Fruit fly (Drosophila melanogaster) whole organism, prepupa: Measurements from ENCODE around the gene Exd2.
A peak's percentile ranks its signal among the peaks of the same experiment; 100 is the strongest.

Experiments
- Blimp-1 ChIP-seq: fragments of 200-800 bp; sonication (Bioruptor generic); optimal IDR thresholded peaks from 3 replicates; lab custom pipeline; 2017; ENCODE audit warnings: missing biosample characterization, missing genetic modification characterization, mild to moderate bottlenecking, moderate library complexity, missing genetic modification reagents
- CG10631 ChIP-seq: fragments of 200-800 bp; sonication (Bioruptor generic); optimal IDR thresholded peaks from 2 replicates; lab custom pipeline; 2016; ENCODE audit warnings: missing biosample characterization, missing genetic modification characterization
- CG10669 ChIP-seq: fragments of 200-800 bp; sonication (Bioruptor generic); optimal IDR thresholded peaks from 3 replicates; lab custom pipeline; 2018; ENCODE audit warnings: missing biosample characterization, mild to moderate bottlenecking, missing genetic modification characterization, moderate library complexity
- CG11294 ChIP-seq: fragments of 200-800 bp; sonication (Bioruptor generic); IDR thresholded peaks from 2 replicates; pipeline ENCODE4 v1.3.6; 2022; ENCODE audit warnings: missing biosample characterization, missing genetic modification characterization
- CG15336 ChIP-seq: fragments of 200-800 bp; sonication (Bioruptor generic); IDR thresholded peaks from 2 replicates; pipeline ENCODE4 v1.3.6; 2022; ENCODE audit warnings: missing biosample characterization, missing genetic modification characterization
- CG1621 ChIP-seq: fragments of 200-800 bp; sonication (Bioruptor generic); optimal IDR thresholded peaks from 3 replicates; lab custom pipeline; 2018; ENCODE audit warnings: missing biosample characterization, mild to moderate bottlenecking, missing genetic modification characterization
- CG16779 ChIP-seq: fragments of 200-800 bp; sonication (Bioruptor generic); optimal IDR thresholded peaks from 3 replicates; lab custom pipeline; 2017; ENCODE audit warnings: missing biosample characterization, mild to moderate bottlenecking, missing genetic modification characterization
- CG31627 ChIP-seq: fragments of 200-800 bp; sonication (Bioruptor generic); optimal IDR thresholded peaks from 3 replicates; lab custom pipeline; 2016; ENCODE audit warnings: missing biosample characterization, missing genetic modification characterization
- CG34406 ChIP-seq: fragments of 200-800 bp; sonication (Bioruptor generic); optimal IDR thresholded peaks from 3 replicates; lab custom pipeline; 2016; ENCODE audit warnings: missing biosample characterization, missing genetic modification characterization
- CG3919 ChIP-seq: fragments of 200-800 bp; sonication (Bioruptor generic); optimal IDR thresholded peaks from 3 replicates; lab custom pipeline; 2016; ENCODE audit warnings: missing biosample characterization, missing genetic modification characterization
- CG6792 ChIP-seq: fragments of 200-800 bp; sonication (Bioruptor generic); optimal IDR thresholded peaks from 3 replicates; lab custom pipeline; 2016; ENCODE audit warnings: missing biosample characterization, missing genetic modification characterization
- CG6808 ChIP-seq: fragments of 200-800 bp; sonication (Bioruptor generic); optimal IDR thresholded peaks from 3 replicates; lab custom pipeline; 2017; ENCODE audit warnings: missing biosample characterization, missing genetic modification characterization, mild to moderate bottlenecking, moderate library complexity, missing genetic modification reagents
- CG6854 ChIP-seq: fragments of 200-800 bp; sonication (Bioruptor generic); optimal IDR thresholded peaks from 2 replicates; lab custom pipeline; 2017; ENCODE audit warnings: missing biosample characterization, mild to moderate bottlenecking, missing genetic modification characterization
- CG8632 ChIP-seq: fragments of 200-800 bp; sonication (Bioruptor generic); optimal IDR thresholded peaks from 3 replicates; lab custom pipeline; 2016; ENCODE audit warnings: missing biosample characterization, missing genetic modification characterization
- CG9139 ChIP-seq: fragments of 200-800 bp; sonication (Bioruptor generic); optimal IDR thresholded peaks from 3 replicates; lab custom pipeline; 2017; ENCODE audit warnings: missing biosample characterization, mild to moderate bottlenecking, missing genetic modification characterization
- Eip75B ChIP-seq: fragments of 200-800 bp; sonication (Bioruptor generic); optimal IDR thresholded peaks from 3 replicates; lab custom pipeline; 2016; ENCODE audit warnings: missing biosample characterization, missing genetic modification characterization
- Eip78C ChIP-seq: fragments of 200-800 bp; sonication (Bioruptor generic); peaks from one replicate; lab custom pipeline; 2016; ENCODE audit warnings: missing biosample characterization, missing genetic modification characterization
- Ets21C ChIP-seq: fragments of 200-800 bp; sonication (Bioruptor generic); optimal IDR thresholded peaks from 3 replicates; lab custom pipeline; 2016; ENCODE audit warnings: missing biosample characterization, missing genetic modification characterization
- Gug ChIP-seq: fragments of 200-800 bp; sonication (Bioruptor generic); IDR thresholded peaks from 2 replicates; pipeline ENCODE4 v1.3.6; 2022; ENCODE audit warnings: missing biosample characterization, missing genetic modification characterization
- Hr38 ChIP-seq: sonication (Bioruptor generic); optimal IDR thresholded peaks from 2 replicates; lab custom pipeline; 2016; ENCODE audit warnings: missing biosample characterization, missing genetic modification characterization
- Hr39 ChIP-seq: fragments of 200-800 bp; sonication (Bioruptor generic); optimal IDR thresholded peaks from 2 replicates; lab custom pipeline; 2016; ENCODE audit warnings: missing biosample characterization, missing genetic modification characterization
- Hr4 ChIP-seq: fragments of 200-800 bp; sonication (Bioruptor generic); optimal IDR thresholded peaks from 3 replicates; lab custom pipeline; 2016; ENCODE audit warnings: missing biosample characterization, missing genetic modification characterization
- Smox ChIP-seq: fragments of 200-800 bp; sonication (Bioruptor generic); optimal IDR thresholded peaks from 3 replicates; lab custom pipeline; 2016; ENCODE audit warnings: missing biosample characterization, missing genetic modification characterization
- Sox14 ChIP-seq: fragments of 200-800 bp; sonication (Bioruptor generic); optimal IDR thresholded peaks from 3 replicates; lab custom pipeline; 2016; ENCODE audit warnings: missing biosample characterization, missing genetic modification characterization
- achi ChIP-seq: fragments of 200-800 bp; sonication (Bioruptor generic); optimal IDR thresholded peaks from 3 replicates; lab custom pipeline; 2016; ENCODE audit warnings: missing biosample characterization, missing genetic modification characterization
- acj6 ChIP-seq: fragments of 200-800 bp; sonication (Bioruptor generic); optimal IDR thresholded peaks from 3 replicates; lab custom pipeline; 2016; ENCODE audit warnings: missing biosample characterization, missing genetic modification characterization
- dac ChIP-seq: fragments of 200-800 bp; sonication (Bioruptor generic); optimal IDR thresholded peaks from 2 replicates; lab custom pipeline; 2017; ENCODE audit warnings: missing biosample characterization, mild to moderate bottlenecking, missing genetic modification characterization
- dsx ChIP-seq: fragments of 200-800 bp; optimal IDR thresholded peaks from 3 replicates; lab custom pipeline; 2019; ENCODE audit warnings: missing biosample characterization, mild to moderate bottlenecking, missing genetic modification characterization, moderate library complexity; ENCODE audit not compliant: poor library complexity, severe bottlenecking
- esn ChIP-seq: fragments of 200-800 bp; sonication (Bioruptor generic); optimal IDR thresholded peaks from 2 replicates; lab custom pipeline; 2016; ENCODE audit warnings: missing biosample characterization, mild to moderate bottlenecking, missing genetic modification characterization, moderate library complexity
- fd59A ChIP-seq: fragments of 200-800 bp; sonication (Bioruptor generic); optimal IDR thresholded peaks from 2 replicates; lab custom pipeline; 2017; ENCODE audit warnings: missing biosample characterization, mild to moderate bottlenecking, missing genetic modification characterization, missing genetic modification reagents
- fd85E ChIP-seq: fragments of 200-800 bp; sonication (Bioruptor generic); optimal IDR thresholded peaks from 3 replicates; lab custom pipeline; 2016; ENCODE audit warnings: missing biosample characterization, missing genetic modification characterization
- fkh ChIP-seq: fragments of 200-800 bp; sonication (Bioruptor generic); optimal IDR thresholded peaks from 3 replicates; lab custom pipeline; 2017; ENCODE audit warnings: missing biosample characterization, mild to moderate bottlenecking, missing genetic modification characterization, moderate library complexity
- spab ChIP-seq: fragments of 200-800 bp; sonication (Bioruptor generic); optimal IDR thresholded peaks from 2 replicates; lab custom pipeline; 2017; ENCODE audit warnings: missing biosample characterization, mild to moderate bottlenecking, missing genetic modification characterization, missing genetic modification reagents
- ss ChIP-seq, 2 experiments: fragments of 200-800 bp; sonication (Bioruptor generic); optimal IDR thresholded peaks; 2 replicates in 1 of 2; 3 replicates in 1 of 2; lab custom pipeline; 2017 to 2018; ENCODE audit warnings: mild to moderate bottlenecking in 2 of 2, missing biosample characterization in 2 of 2, missing genetic modification characterization in 2 of 2, moderate library complexity in 1 of 2
- svp ChIP-seq: fragments of 200-800 bp; sonication (Bioruptor generic); peaks from one replicate; lab custom pipeline; 2016; ENCODE audit warnings: missing biosample characterization, missing genetic modification characterization

Exd2 gene

dm6 chr3R:11441038-11441437 is 5.5 kb upstream of the Exd2 start:
- TF ChIP-seq CG6792 (GFP tag; lab: Kevin White, UChicago) (no peak), Eip75B (GFP tag; lab: Kevin White, UChicago) (no peak), CG15336 (GFP tag; lab: Robert Waterston, UW) (no peak), CG6808 (GFP tag; lab: Kevin White, UChicago) (no peak), Hr39 (no peak), CG11294 (GFP tag; lab: Robert Waterston, UW) (no peak), Sox14 (GFP tag; lab: Kevin White, UChicago) (no peak), Hr38 (GFP tag; lab: Kevin White, UChicago) (no peak), dac (GFP tag; lab: Kevin White, UChicago) (no peak), CG8632 (GFP tag; lab: Kevin White, UChicago) (no peak), CG10631 (no peak), achi (GFP tag; lab: Kevin White, UChicago) (no peak), Smox (GFP tag; lab: Kevin White, UChicago) (no peak), acj6 (GFP tag; lab: Kevin White, UChicago) (no peak), CG6854 (no peak), CG34406 (GFP tag; lab: Kevin White, UChicago) (no peak), Gug (GFP tag; lab: Robert Waterston, UW) (no peak)

- TF ChIP-seq fkh (GFP tag; lab: Kevin White, UChicago) = peak; percentile 98
- no peak for TF ChIP-seq Eip75B (GFP tag; lab: Kevin White, UChicago)
Observed at dm6 chr3R:11437528-11437927, 2.0 kb upstream of the Exd2 start, which contains the start of gene CG17230. Gene CG17230, plus strand, starts transcription at chr3R:11437785.

dm6 chr3R:11431395-11431977 is 4.0 kb downstream of the Exd2 start, which contains the start of the genes RpL24-like and CG5276:
Gene RpL24-like, minus strand, starts transcription at chr3R:11431582.
Gene CG5276, plus strand, starts transcription at chr3R:11431738.
- no peak for TF ChIP-seq Ets21C (GFP tag; lab: Kevin White, UChicago)
- peak; percentile 84 for TF ChIP-seq fkh (GFP tag; lab: Kevin White, UChicago)
- TF ChIP-seq fd85E (GFP tag; lab: Kevin White, UChicago) = no peak
- no peak for TF ChIP-seq spab (GFP tag; lab: Kevin White, UChicago)
- no peak for TF ChIP-seq CG31627 (GFP tag; lab: Kevin White, UChicago)
- TF ChIP-seq Sox14 (GFP tag; lab: Kevin White, UChicago) = peak; percentile 25
- TF ChIP-seq fd59A (GFP tag; lab: Kevin White, UChicago) = no peak
- TF ChIP-seq Gug (GFP tag; lab: Robert Waterston, UW) = no peak
- TF ChIP-seq Eip78C (GFP tag; lab: Kevin White, UChicago) = no peak
- TF ChIP-seq ss (GFP tag; optimal IDR thresholded peaks at IDR 0.05; lab: Kevin White, UChicago) = no peak
- TF ChIP-seq CG6808 (GFP tag; lab: Kevin White, UChicago) = no peak
- no peak for TF ChIP-seq esn (GFP tag; lab: Kevin White, UChicago)
- TF ChIP-seq dsx (GFP tag; lab: Kevin White, UChicago) = no peak
- no peak for TF ChIP-seq CG9139 (GFP tag; lab: Kevin White, UChicago)
- TF ChIP-seq Smox (GFP tag; lab: Kevin White, UChicago) = no peak
- no peak for TF ChIP-seq CG1621 (tag; lab: Kevin White, UChicago)
- TF ChIP-seq CG16779 = no peak
- no peak for TF ChIP-seq CG3919 (GFP tag; lab: Kevin White, UChicago)
- TF ChIP-seq, all 60 proteins: peak for 2

dm6 chr3R:11430307-11430706 is 5.2 kb downstream of the Exd2 start:
- TF ChIP-seq Eip78C (GFP tag; lab: Kevin White, UChicago) = no peak
- TF ChIP-seq CG1621 (tag; lab: Kevin White, UChicago) = no peak
- no peak for TF ChIP-seq CG10669
- TF ChIP-seq Hr4 (GFP tag; lab: Kevin White, UChicago) = no peak
- no peak for TF ChIP-seq Blimp-1 (GFP tag; lab: Kevin White, UChicago)
- TF ChIP-seq ss (GFP tag; optimal IDR thresholded peaks at IDR 0.05; lab: Kevin White, UChicago) = no peak
- no peak for TF ChIP-seq Smox (GFP tag; lab: Kevin White, UChicago)
- TF ChIP-seq svp (GFP tag; lab: Kevin White, UChicago) = peak; percentile 88
